Fruit fly (Drosophila melanogaster): ENCODE measurements around the gene CG31459.

DNA sequence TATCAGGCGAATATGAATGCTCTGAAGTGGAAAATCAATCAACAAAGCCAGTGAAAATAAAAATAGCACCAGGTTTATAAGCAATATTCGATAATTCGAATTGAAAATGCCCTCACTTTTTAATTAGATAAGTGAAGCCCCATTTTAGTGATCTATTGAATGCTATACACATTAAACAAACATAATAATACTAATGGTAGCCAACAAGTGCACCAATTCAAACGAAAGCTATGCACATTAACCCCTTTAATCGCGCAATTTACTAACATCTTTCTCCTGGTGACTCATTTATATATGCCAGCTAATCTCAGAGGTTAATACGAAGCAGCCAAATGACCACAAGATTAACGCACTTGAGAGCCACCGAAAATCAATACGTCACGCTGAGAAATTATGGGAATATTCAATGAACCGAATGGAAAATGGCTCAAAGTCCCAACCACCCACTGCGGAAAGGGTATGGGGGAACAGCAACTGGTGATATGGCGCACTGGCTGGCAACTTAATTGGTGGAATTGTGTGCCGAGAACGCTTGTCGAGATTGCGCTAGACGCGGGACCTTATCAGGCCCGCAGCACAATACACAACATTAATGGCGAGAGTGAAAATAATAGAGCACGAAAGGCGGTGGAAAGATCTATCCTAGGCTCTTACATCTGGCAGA, 18.9 kb downstream of the CG31459 start:
- no peak for TF ChIP-seq pan (optimal IDR thresholded peaks at IDR 0.05)
- TF ChIP-seq dmrt93B (GFP tag; optimal IDR thresholded peaks at IDR 0.05), result no peak
- no peak for TF ChIP-seq Myc (optimal IDR thresholded peaks at IDR 0.05)
- no peak for TF ChIP-seq brk (GFP tag; optimal IDR thresholded peaks at IDR 0.05)
- TF ChIP-seq CG32264 (GFP tag; optimal IDR thresholded peaks at IDR 0.05), result no peak
- no peak for TF ChIP-seq CrebA (GFP tag; optimal IDR thresholded peaks at IDR 0.05; ENCODE audit: borderline replicate concordance)
- TF ChIP-seq CG9705 (GFP tag; optimal IDR thresholded peaks at IDR 0.05), result no peak
- TF ChIP-seq usp (GFP tag; optimal IDR thresholded peaks at IDR 0.05), result no peak
- TF ChIP-seq foxo (GFP tag; optimal IDR thresholded peaks at IDR 0.05), result peak in 1 of 2 experiments; percentile 27
- no peak for TF ChIP-seq tai (GFP tag; optimal IDR thresholded peaks at IDR 0.05)
- no peak for TF ChIP-seq lola (GFP tag; optimal IDR thresholded peaks at IDR 0.05)
- no peak for TF ChIP-seq dl (GFP tag; optimal IDR thresholded peaks at IDR 0.05; ENCODE audit: insufficient read depth in 1 of 2, partially characterized antibody in 2 of 2)
- TF ChIP-seq Hnf4 (GFP tag; optimal IDR thresholded peaks at IDR 0.05), result peak; percentile 24
